Worm (Caenorhabditis elegans): ENCODE data around the gene perm-4.

- no peak for TF ChIP-seq ceh-90 (tag; optimal IDR thresholded peaks at IDR 0.05)
- no peak for TF ChIP-seq lsy-2 (tag; optimal IDR thresholded peaks at IDR 0.05)
These were observed 2.9 kb upstream of the perm-4 start for ce11 chrIV:1127852-1128251.
